Fruit fly (Drosophila melanogaster) whole organism: ENCODE data around the gene CG7675.
A peak's percentile ranks its signal among the peaks of the same experiment; 100 is the strongest.

Source experiments
- CG8478 ChIP-seq: fragments of >200 bp; optimal IDR thresholded peaks from 2 replicates; lab custom pipeline; 2018; ENCODE audit warnings: inconsistent platforms
- Dll ChIP-seq: fragments of >200 bp; optimal IDR thresholded peaks from 2 replicates; lab custom pipeline; 2017
- EcR ChIP-seq, 2 experiments: fragments of >200 bp; optimal IDR thresholded peaks; 2 replicates each; lab custom pipeline; 2017; ENCODE audit warnings: missing biosample characterization in 2 of 2, missing genetic modification characterization in 2 of 2, missing genetic modification reagents in 2 of 2
- psq ChIP-seq: fragments of >200 bp; optimal IDR thresholded peaks from 2 replicates; lab custom pipeline; 2017
- usp ChIP-seq: fragments of >200 bp; optimal IDR thresholded peaks from 2 replicates; lab custom pipeline; 2017; ENCODE audit warnings: missing biosample characterization, missing genetic modification characterization, mixed read lengths

- TF ChIP-seq Dll (lab: Kevin White, UChicago) (peak; percentile 64), usp (GFP tag; lab: Kevin White, UChicago) (no peak), psq (lab: Kevin White, UChicago) (no peak), EcR (GFP tag; optimal IDR thresholded peaks at IDR 0.05; lab: Kevin White, UChicago) (no peak), CG8478 (lab: Kevin White, UChicago) (no peak)
Measured at dm6 chr3R:18398460-18398901, 17.5 kb upstream of the CG7675 start.
